Fruit fly (Drosophila melanogaster): ENCODE data around the gene CG1113.

DNA sequence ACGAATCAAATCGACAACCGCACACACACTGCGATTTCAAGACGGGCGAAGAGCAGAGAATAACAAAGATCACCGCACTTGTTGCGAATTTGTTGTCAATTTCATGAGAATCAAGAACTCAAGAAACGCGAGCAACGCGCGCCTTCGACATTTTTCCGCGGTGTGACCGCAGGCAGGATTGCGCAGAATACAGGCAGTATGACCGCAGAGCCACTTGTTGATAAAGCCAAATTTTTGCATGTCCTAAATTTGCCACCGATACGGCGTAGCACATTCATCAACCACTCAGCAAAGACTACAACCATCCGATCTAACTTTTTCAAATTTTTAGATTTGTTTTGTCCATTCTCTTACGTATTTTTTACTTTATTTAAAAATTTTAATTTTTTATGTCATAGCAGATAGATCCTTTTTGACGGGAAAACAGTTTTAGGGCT lies 35.7 kb upstream of the CG1113 start, which contains the start of gene cno:
- no peak for TF ChIP-seq CG15710 (tag; optimal IDR thresholded peaks at IDR 0.05)
- no peak for TF ChIP-seq CG9948 (tag; optimal IDR thresholded peaks at IDR 0.05)
- no peak for TF ChIP-seq EcR (GFP tag; optimal IDR thresholded peaks at IDR 0.05)
- no peak for TF ChIP-seq Pif1B (GFP tag; optimal IDR thresholded peaks at IDR 0.05)
- no peak for TF ChIP-seq Pif1A (GFP tag; optimal IDR thresholded peaks at IDR 0.05)
- TF ChIP-seq CG8301 (tag; optimal IDR thresholded peaks at IDR 0.05) = no peak
- TF ChIP-seq rn (GFP tag; IDR thresholded peaks at IDR 0.05) = no peak

Data from whole organism, pupa.